Worm (Caenorhabditis elegans) whole organism, young adult: ENCODE measurements around the gene inpp-5K.

Source experiments
- C17E4.6 ChIP-seq: fragments of 200-800 bp; sonication (Bioruptor generic); IDR thresholded peaks from 2 replicates; pipeline ENCODE4 v1.3.6; 2022; ENCODE audit warnings: missing genetic modification reagents, missing genetic modification characterization, missing compliant biosample characterization
- D2030.7 ChIP-seq: fragments of 200-800 bp; sonication (Bioruptor generic); IDR thresholded peaks from 2 replicates; pipeline ENCODE4 v1.3.6; 2022; ENCODE audit warnings: missing genetic modification reagents, missing genetic modification characterization, missing compliant biosample characterization
- F33H1.4 ChIP-seq: fragments of 200-800 bp; sonication (Bioruptor generic); IDR thresholded peaks from 2 replicates; pipeline ENCODE4 v1.3.6; 2022; ENCODE audit warnings: missing genetic modification reagents, missing genetic modification characterization, missing compliant biosample characterization
- F49E8.2 ChIP-seq: sonication (generic microtip); optimal IDR thresholded peaks from 3 replicates; lab custom pipeline; 2017; ENCODE audit warnings: missing genetic modification characterization, mild to moderate bottlenecking, missing compliant biosample characterization, antibody characterized with exemption, moderate library complexity; ENCODE audit not compliant: insufficient read depth
- F57C9.4 ChIP-seq: sonication (generic microtip); optimal IDR thresholded peaks from 2 replicates; lab custom pipeline; 2017; ENCODE audit warnings: mild to moderate bottlenecking, missing genetic modification characterization, missing compliant biosample characterization
- K11D2.4 ChIP-seq: fragments of 200-800 bp; sonication (Bioruptor generic); IDR thresholded peaks from 2 replicates; pipeline ENCODE4 v1.3.6; 2022; ENCODE audit warnings: missing genetic modification reagents, missing genetic modification characterization, missing compliant biosample characterization
- T07F8.4 ChIP-seq: sonication (generic microtip); optimal IDR thresholded peaks from 2 replicates; lab custom pipeline; 2016; ENCODE audit warnings: mild to moderate bottlenecking, missing genetic modification characterization, moderate library complexity, missing compliant biosample characterization
- Y53F4B.3 ChIP-seq: fragments of 200-800 bp; sonication (Bioruptor generic); IDR thresholded peaks from 2 replicates; pipeline ENCODE4 v1.3.6; 2022; ENCODE audit warnings: missing genetic modification reagents, missing genetic modification characterization, missing compliant biosample characterization
- Y67H2A.10 ChIP-seq: fragments of 200-800 bp; sonication (Bioruptor generic); conservative IDR thresholded peaks from 2 replicates; pipeline ENCODE4 v1.3.6; 2022; ENCODE audit warnings: missing genetic modification reagents, missing genetic modification characterization, missing compliant biosample characterization
- Y79H2A.3 ChIP-seq: fragments of 200-800 bp; sonication (Bioruptor generic); conservative IDR thresholded peaks from 2 replicates; pipeline ENCODE4 v1.3.6; 2022; ENCODE audit warnings: missing genetic modification reagents, missing genetic modification characterization, missing compliant biosample characterization
- ama-1 ChIP-seq, 3 experiments: fragments of 150-350 bp in 1 of 3; sonication (generic microtip) in 2 of 3; optimal IDR thresholded peaks; 2 replicates each; lab custom pipeline; 2014 to 2018; ENCODE audit warnings: missing biosample characterization in 2 of 3, missing genetic modification characterization in 2 of 3, missing genetic modification reagents in 2 of 3
- aptf-2 ChIP-seq: fragments of 200-800 bp; sonication (Bioruptor generic); conservative IDR thresholded peaks from 2 replicates; pipeline ENCODE4 v1.3.6; 2022; ENCODE audit warnings: missing genetic modification reagents, missing genetic modification characterization, missing compliant biosample characterization
- attf-5 ChIP-seq: fragments of 200-800 bp; sonication (Bioruptor generic); optimal IDR thresholded peaks from 2 replicates; lab custom pipeline; 2018; ENCODE audit warnings: mild to moderate bottlenecking, missing genetic modification characterization, missing compliant biosample characterization
- attf-6 ChIP-seq: fragments of 200-800 bp; sonication (Bioruptor generic); IDR thresholded peaks from 2 replicates; pipeline ENCODE4 v1.3.6; 2022; ENCODE audit warnings: missing genetic modification reagents, missing genetic modification characterization, missing compliant biosample characterization
- ccch-3 ChIP-seq: fragments of 200-800 bp; sonication (Bioruptor generic); optimal IDR thresholded peaks from 2 replicates; lab custom pipeline; 2018; ENCODE audit warnings: mild to moderate bottlenecking, missing genetic modification characterization, missing compliant biosample characterization
- ceh-100 ChIP-seq: fragments of 200-800 bp; sonication (Bioruptor generic); IDR thresholded peaks from 2 replicates; pipeline ENCODE4 v1.3.6; 2022; ENCODE audit warnings: missing genetic modification reagents, missing genetic modification characterization, missing compliant biosample characterization
- ceh-27 ChIP-seq: fragments of 200-800 bp; sonication (Bioruptor generic); optimal IDR thresholded peaks from 2 replicates; lab custom pipeline; 2018; ENCODE audit warnings: mild to moderate bottlenecking, missing genetic modification characterization, moderate library complexity, missing compliant biosample characterization
- ceh-58 ChIP-seq: fragments of 200-800 bp; sonication (Bioruptor generic); IDR thresholded peaks from 2 replicates; pipeline ENCODE4 v1.3.6; 2022; ENCODE audit warnings: missing genetic modification characterization, missing compliant biosample characterization
- ceh-79 ChIP-seq: sonication (generic microtip); optimal IDR thresholded peaks from 2 replicates; lab custom pipeline; 2017; ENCODE audit warnings: mild to moderate bottlenecking, missing genetic modification characterization, missing compliant biosample characterization
- egrh-3 ChIP-seq: fragments of 200-800 bp; sonication (Bioruptor generic); IDR thresholded peaks from 2 replicates; pipeline ENCODE4 v1.3.6; 2022; ENCODE audit warnings: missing genetic modification reagents, missing genetic modification characterization, missing compliant biosample characterization
- him-1 ChIP-seq: sonication (generic microtip); optimal IDR thresholded peaks from 2 replicates; lab custom pipeline; 2016; ENCODE audit warnings: missing genotype, missing genetic modification reagents, missing genetic modification characterization, missing compliant biosample characterization
- hrde-1 ChIP-seq: sonication (generic microtip); optimal IDR thresholded peaks from 2 replicates; lab custom pipeline; 2016; ENCODE audit warnings: missing genetic modification characterization, mild to moderate bottlenecking, missing compliant biosample characterization, moderate library complexity, missing genotype, missing genetic modification reagents, borderline replicate concordance
- hsf-1 ChIP-seq: fragments of 200-800 bp; sonication (Bioruptor generic); IDR thresholded peaks from 2 replicates; pipeline ENCODE4 v1.3.6; 2022; ENCODE audit warnings: missing genetic modification reagents, missing genetic modification characterization, missing compliant biosample characterization
- lin-26 ChIP-seq: fragments of 200-800 bp; sonication (Bioruptor generic); IDR thresholded peaks from 2 replicates; pipeline ENCODE4 v1.3.6; 2022; ENCODE audit warnings: missing genetic modification reagents, missing genetic modification characterization, missing compliant biosample characterization
- lin-35 ChIP-seq, 3 experiments: fragments of 150-350 bp in 2 of 3; sonication (generic microtip) in 1 of 3; optimal IDR thresholded peaks; 2 replicates each; lab custom pipeline; 2014 to 2018; ENCODE audit warnings: missing biosample characterization in 3 of 3, missing genetic modification characterization in 3 of 3, missing genetic modification reagents in 3 of 3
- madf-3 ChIP-seq: fragments of 200-800 bp; sonication (Bioruptor generic); IDR thresholded peaks from 2 replicates; pipeline ENCODE4 v1.3.6; 2022; ENCODE audit warnings: missing genetic modification reagents, missing genetic modification characterization, missing compliant biosample characterization
- madf-6 ChIP-seq: fragments of 200-800 bp; sonication (Bioruptor generic); IDR thresholded peaks from 2 replicates; pipeline ENCODE4 v1.3.6; 2022; ENCODE audit warnings: missing genetic modification reagents, missing genetic modification characterization, missing compliant biosample characterization
- mes-4 ChIP-seq: sonication (generic microtip); optimal IDR thresholded peaks from 2 replicates; lab custom pipeline; 2016; ENCODE audit warnings: missing genotype, missing genetic modification characterization, missing compliant biosample characterization
- mxl-1 ChIP-seq: sonication (generic microtip); optimal IDR thresholded peaks from 2 replicates; lab custom pipeline; 2016; ENCODE audit warnings: missing genetic modification characterization, missing compliant biosample characterization
- nhr-120 ChIP-seq: fragments of 200-800 bp; sonication (Bioruptor generic); IDR thresholded peaks from 2 replicates; pipeline ENCODE4 v1.3.6; 2022; ENCODE audit warnings: missing genetic modification characterization, missing compliant biosample characterization
- nhr-179 ChIP-seq: sonication (generic microtip); optimal IDR thresholded peaks from 2 replicates; lab custom pipeline; 2016; ENCODE audit warnings: mild to moderate bottlenecking, missing genetic modification characterization, missing compliant biosample characterization
- rec-8 ChIP-seq, 2 experiments: sonication (generic microtip); optimal IDR thresholded peaks; 2 replicates each; lab custom pipeline; 2016; ENCODE audit warnings: mild to moderate bottlenecking in 2 of 2, missing genetic modification characterization in 2 of 2, missing genetic modification reagents in 2 of 2, missing genotype in 2 of 2, missing biosample characterization in 1 of 2, missing compliant biosample characterization in 1 of 2, moderate library complexity in 1 of 2
- repo-1 ChIP-seq: sonication (generic microtip); optimal IDR thresholded peaks from 2 replicates; lab custom pipeline; 2017; ENCODE audit warnings: mild to moderate bottlenecking, missing genetic modification characterization, missing compliant biosample characterization
- sea-2 ChIP-seq: fragments of 200-800 bp; sonication (Bioruptor generic); IDR thresholded peaks from 2 replicates; pipeline ENCODE4 v1.3.6; 2022; ENCODE audit warnings: missing genetic modification characterization, missing compliant biosample characterization
- snpc-4 ChIP-seq, 5 experiments: fragments of 150-350 bp in 1 of 5; sonication (generic microtip) in 4 of 5; optimal IDR thresholded peaks; 2 replicates each; lab custom pipeline; 2014 to 2018; ENCODE audit warnings: missing genetic modification characterization in 5 of 5, missing biosample characterization in 3 of 5, antibody characterized with exemption in 2 of 5, mild to moderate bottlenecking in 2 of 5, missing compliant biosample characterization in 2 of 5, missing genotype in 2 of 5, moderate library complexity in 2 of 5, missing genetic modification reagents in 1 of 5
- somi-1 ChIP-seq: fragments of 200-800 bp; sonication (Bioruptor generic); optimal IDR thresholded peaks from 2 replicates; lab custom pipeline; 2018; ENCODE audit warnings: mild to moderate bottlenecking, missing genetic modification characterization, missing compliant biosample characterization
- tbp1 ChIP-seq: fragments of 200-800 bp; sonication (Bioruptor generic); optimal IDR thresholded peaks from 2 replicates; lab custom pipeline; 2018; ENCODE audit warnings: mild to moderate bottlenecking, missing genetic modification characterization, missing compliant biosample characterization
- unc-130 ChIP-seq: sonication (generic microtip); optimal IDR thresholded peaks from 2 replicates; lab custom pipeline; 2016; ENCODE audit warnings: missing genetic modification reagents, missing genetic modification characterization, missing compliant biosample characterization
- xnd-1 ChIP-seq: sonication (generic microtip); optimal IDR thresholded peaks from 2 replicates; lab custom pipeline; 2016; ENCODE audit warnings: missing genotype, missing genetic modification reagents, missing genetic modification characterization, missing compliant biosample characterization
- ztf-26 ChIP-seq: sonication (generic microtip); optimal IDR thresholded peaks from 2 replicates; lab custom pipeline; 2017; ENCODE audit warnings: missing genetic modification characterization, missing compliant biosample characterization

Gene inpp-5K

ce11 chrIII:8178924-8179323 lies 17.8 kb upstream of the inpp-5K start, which contains the start of gene C50C3.5:
Gene C50C3.5, plus strand, starts transcription at chrIII:8179224.
- no peak for TF ChIP-seq egrh-3 (GFP tag; lab: Robert Waterston, UW)

- no peak for TF ChIP-seq sea-2
- TF ChIP-seq repo-1 (tag; lab: Kevin White, UChicago) = no peak
- TF ChIP-seq C17E4.6 (GFP tag; lab: Robert Waterston, UW) = no peak
- TF ChIP-seq K11D2.4 (GFP tag; lab: Robert Waterston, UW) = no peak
- no peak for TF ChIP-seq ztf-26 (tag; lab: Kevin White, UChicago)
- no peak for TF ChIP-seq T07F8.4 (tag; lab: Kevin White, UChicago)
- TF ChIP-seq ama-1 (optimal IDR thresholded peaks at IDR 0.05; lab: Kevin White, UChicago) = no peak
- TF ChIP-seq ama-1 (GFP tag; optimal IDR thresholded peaks at IDR 0.05; lab: Kevin White, UChicago) = no peak
- no peak for TF ChIP-seq F33H1.4 (GFP tag; lab: Robert Waterston, UW)
- TF ChIP-seq mxl-1 (tag; lab: Kevin White, UChicago) = no peak
- no peak for TF ChIP-seq Y53F4B.3 (GFP tag; lab: Robert Waterston, UW)
- no peak for TF ChIP-seq ceh-100
- TF ChIP-seq him-1 (tag; lab: Kevin White, UChicago) = no peak
- no peak for TF ChIP-seq xnd-1 (tag; lab: Kevin White, UChicago)
- TF ChIP-seq mes-4 (tag; lab: Kevin White, UChicago) = no peak
- no peak for TF ChIP-seq lin-35 (GFP tag; optimal IDR thresholded peaks at IDR 0.05; lab: Kevin White, UChicago)
- TF ChIP-seq ceh-79 (tag; lab: Kevin White, UChicago) = no peak
Measured at ce11 chrIII:8176265-8176664, 15.1 kb upstream of the inpp-5K start, which contains the start of gene C50C3.12. Gene C50C3.12, plus strand, starts transcription at chrIII:8176565.

- no peak for TF ChIP-seq Y53F4B.3 (GFP tag; lab: Robert Waterston, UW)
- TF ChIP-seq ceh-27 (GFP tag; lab: Kevin White, UChicago) = no peak
- no peak for TF ChIP-seq xnd-1 (tag; lab: Kevin White, UChicago)
- no peak for TF ChIP-seq ceh-100
- TF ChIP-seq unc-130 (GFP tag; lab: Kevin White, UChicago) = no peak
- no peak for TF ChIP-seq ccch-3 (GFP tag; lab: Kevin White, UChicago)
- TF ChIP-seq tbp1 (GFP tag; lab: Kevin White, UChicago) = no peak
- TF ChIP-seq madf-6 (GFP tag; lab: Robert Waterston, UW) = no peak
- no peak for TF ChIP-seq attf-5 (GFP tag; lab: Kevin White, UChicago)
- no peak for TF ChIP-seq D2030.7 (GFP tag; lab: Robert Waterston, UW)
- TF ChIP-seq ceh-58 (GFP tag; lab: Robert Waterston, UW) = no peak
- TF ChIP-seq F57C9.4 = no peak
- TF ChIP-seq somi-1 (GFP tag; lab: Kevin White, UChicago) = no peak
- no peak for TF ChIP-seq nhr-120 (GFP tag; lab: Robert Waterston, UW)
- TF ChIP-seq lin-26 (GFP tag; lab: Robert Waterston, UW) = no peak
- no peak for TF ChIP-seq nhr-179 (tag; lab: Kevin White, UChicago)
- TF ChIP-seq Y67H2A.10 (GFP tag; lab: Robert Waterston, UW) = no peak
- TF ChIP-seq ceh-79 (tag; lab: Kevin White, UChicago) = no peak
- TF ChIP-seq attf-6 (GFP tag; lab: Robert Waterston, UW) = no peak
- TF ChIP-seq aptf-2 = no peak
Measured at ce11 chrIII:8175263-8175662, 14.1 kb upstream of the inpp-5K start.

- TF ChIP-seq ama-1 (optimal IDR thresholded peaks at IDR 0.05; lab: Kevin White, UChicago) (no peak), ama-1 (GFP tag; optimal IDR thresholded peaks at IDR 0.05; lab: Kevin White, UChicago) (peak in 1 of 2 experiments; percentile 56), F49E8.2 (tag; lab: Kevin White, UChicago) (peak; percentile 9), Y79H2A.3 (0 out of 2 replicates have a peak, but pooled peaks have one; percentile 31), hrde-1 (peak; percentile 17), lin-35 (GFP tag; optimal IDR thresholded peaks at IDR 0.05; lab: Kevin White, UChicago) (no peak), D2030.7 (GFP tag; lab: Robert Waterston, UW) (no peak), madf-6 (GFP tag; lab: Robert Waterston, UW) (peak; percentile 23; the same call in 1 of the 2 replicates), rec-8 (tag; optimal IDR thresholded peaks at IDR 0.05; lab: Kevin White, UChicago) (no peak), madf-3 (GFP tag; lab: Robert Waterston, UW) (0 out of 2 replicates have a peak, but pooled peaks have one; percentile 22), snpc-4 (GFP tag; optimal IDR thresholded peaks at IDR 0.05; lab: Kevin White, UChicago) (peak; percentile 10), snpc-4 (tag; optimal IDR thresholded peaks at IDR 0.05; lab: Kevin White, UChicago) (no peak), lin-26 (GFP tag; lab: Robert Waterston, UW) (peak; percentile 41; the same call in 1 of the 2 replicates), hsf-1 (GFP tag; lab: Robert Waterston, UW) (peak; percentile 14; the same call in 1 of the 2 replicates)
Measured at ce11 chrIII:8172609-8173133, 11.5 kb upstream of the inpp-5K start.
